Fruit fly (Drosophila melanogaster) whole organism, embryonic: ENCODE data around the gene Cyp4ac3.

Source experiments
- Adf1 ChIP-seq: fragments of 200-800 bp; sonication (Bioruptor generic); IDR thresholded peaks from 2 replicates; pipeline ENCODE4 v1.3.6; 2022; ENCODE audit warnings: missing biosample characterization, missing genetic modification characterization
- BEAF-32 ChIP-seq: fragments of 200-800 bp; sonication (Bioruptor generic); optimal IDR thresholded peaks from 3 replicates; lab custom pipeline; 2017; ENCODE audit warnings: missing biosample characterization, missing genetic modification characterization, mild to moderate bottlenecking, moderate library complexity, missing genetic modification reagents
- CG10654 ChIP-seq: fragments of 200-800 bp; sonication (Bioruptor generic); optimal IDR thresholded peaks from 2 replicates; lab custom pipeline; 2016; ENCODE audit warnings: missing biosample characterization, missing genetic modification characterization
- CG11504 ChIP-seq: fragments of 200-800 bp; sonication (Bioruptor generic); optimal IDR thresholded peaks from 3 replicates; lab custom pipeline; 2019; ENCODE audit warnings: missing biosample characterization, mild to moderate bottlenecking, missing genetic modification characterization, moderate library complexity
- CG13287 ChIP-seq: fragments of 200-800 bp; sonication (Bioruptor generic); IDR thresholded peaks from 2 replicates; pipeline ENCODE4 v1.3.6; 2022; ENCODE audit warnings: missing biosample characterization, missing genetic modification characterization; ENCODE audit not compliant: partially characterized antibody
- CG13296 ChIP-seq: fragments of 200-800 bp; sonication (Bioruptor generic); optimal IDR thresholded peaks from 3 replicates; lab custom pipeline; 2018; ENCODE audit warnings: missing biosample characterization, mild to moderate bottlenecking, missing genetic modification characterization
- CG17361 ChIP-seq: fragments of 200-800 bp; sonication (Bioruptor generic); IDR thresholded peaks from 3 replicates; pipeline ENCODE4 v1.3.6; 2022; ENCODE audit warnings: missing biosample characterization, missing genetic modification characterization
- CG18599 ChIP-seq: fragments of 200-800 bp; sonication (Bioruptor generic); optimal IDR thresholded peaks from 3 replicates; lab custom pipeline; 2017; ENCODE audit warnings: missing biosample characterization, missing genetic modification characterization, mild to moderate bottlenecking, moderate library complexity, missing genetic modification reagents
- CG2120 ChIP-seq: fragments of 200-800 bp; sonication (Bioruptor generic); optimal IDR thresholded peaks from 3 replicates; lab custom pipeline; 2016; ENCODE audit warnings: missing biosample characterization, missing genetic modification characterization
- CG2875 ChIP-seq: fragments of 200-800 bp; sonication (Bioruptor generic); optimal IDR thresholded peaks from 2 replicates; lab custom pipeline; 2017; ENCODE audit warnings: missing biosample characterization, mild to moderate bottlenecking, missing genetic modification characterization, missing genetic modification reagents
- CG31441 ChIP-seq: fragments of 200-800 bp; sonication (Bioruptor generic); IDR thresholded peaks from 2 replicates; pipeline ENCODE4 v1.3.6; 2022; ENCODE audit warnings: missing biosample characterization, missing genetic modification characterization
- CG32532 ChIP-seq: fragments of 200-800 bp; sonication (Bioruptor generic); IDR thresholded peaks from 2 replicates; pipeline ENCODE4 v1.3.6; 2022; ENCODE audit warnings: missing biosample characterization, missing genetic modification characterization
- CG33213 ChIP-seq: fragments of 200-800 bp; sonication (Bioruptor generic); optimal IDR thresholded peaks from 3 replicates; lab custom pipeline; 2016; ENCODE audit warnings: missing biosample characterization, missing genetic modification characterization
- CG34422 ChIP-seq: fragments of 200-800 bp; sonication (Bioruptor generic); IDR thresholded peaks from 3 replicates; pipeline ENCODE4 v1.3.6; 2022; ENCODE audit warnings: missing biosample characterization, missing genetic modification characterization
- CG3838 ChIP-seq: fragments of 200-800 bp; sonication (Bioruptor generic); optimal IDR thresholded peaks from 3 replicates; lab custom pipeline; 2016; ENCODE audit warnings: missing biosample characterization, missing genetic modification characterization
- CG3847 ChIP-seq: fragments of 200-800 bp; sonication (Bioruptor generic); IDR thresholded peaks from 2 replicates; pipeline ENCODE4 v1.3.6; 2022; ENCODE audit warnings: missing biosample characterization, missing genetic modification characterization
- CG4360 ChIP-seq: fragments of 200-800 bp; sonication (Bioruptor generic); IDR thresholded peaks from 2 replicates; pipeline ENCODE4 v1.3.6; 2022; ENCODE audit warnings: missing biosample characterization, missing genetic modification characterization
- CG6854 ChIP-seq: fragments of 200-800 bp; sonication (Bioruptor generic); optimal IDR thresholded peaks from 3 replicates; lab custom pipeline; 2017; ENCODE audit warnings: missing biosample characterization, mild to moderate bottlenecking, missing genetic modification characterization
- CG7372 ChIP-seq: fragments of 200-800 bp; sonication (Bioruptor generic); IDR thresholded peaks from 2 replicates; pipeline ENCODE4 v1.3.6; 2022; ENCODE audit warnings: missing biosample characterization, missing genetic modification characterization
- CG8388 ChIP-seq: fragments of 200-800 bp; sonication (Bioruptor generic); optimal IDR thresholded peaks from 2 replicates; lab custom pipeline; 2019; ENCODE audit warnings: missing biosample characterization, mild to moderate bottlenecking, missing genetic modification characterization, moderate library complexity
- CTCF ChIP-seq: fragments of 200-800 bp; sonication (Bioruptor generic); optimal IDR thresholded peaks from 2 replicates; lab custom pipeline; 2017; ENCODE audit warnings: missing biosample characterization, mild to moderate bottlenecking, missing genetic modification characterization, moderate library complexity
- CoRest ChIP-seq: fragments of 200-800 bp; sonication (Bioruptor generic); optimal IDR thresholded peaks from 3 replicates; lab custom pipeline; 2018; ENCODE audit warnings: missing biosample characterization, mild to moderate bottlenecking, missing genetic modification characterization, moderate library complexity
- D19A ChIP-seq: fragments of 200-800 bp; optimal IDR thresholded peaks from 3 replicates; lab custom pipeline; 2019; ENCODE audit warnings: missing biosample characterization, mild to moderate bottlenecking, missing genetic modification characterization, moderate library complexity
- HmgD ChIP-seq: fragments of 200-800 bp; sonication (Bioruptor generic); optimal IDR thresholded peaks from 3 replicates; lab custom pipeline; 2016; ENCODE audit warnings: missing biosample characterization, missing genetic modification characterization
- Med ChIP-seq: fragments of 200-800 bp; sonication (Bioruptor generic); peaks from one replicate; lab custom pipeline; 2016; ENCODE audit warnings: missing biosample characterization, missing genetic modification characterization, mild to moderate bottlenecking, inconsistent platforms, moderate library complexity
- Rx ChIP-seq: fragments of 200-800 bp; sonication (Bioruptor generic); IDR thresholded peaks from 2 replicates; pipeline ENCODE4 v1.3.6; 2022; ENCODE audit warnings: missing biosample characterization, missing genetic modification characterization
- Sry-β ChIP-seq: fragments of 200-800 bp; sonication (Bioruptor generic); optimal IDR thresholded peaks from 2 replicates; lab custom pipeline; 2018; ENCODE audit warnings: missing biosample characterization, mild to moderate bottlenecking, missing genetic modification characterization, moderate library complexity
- Trl ChIP-seq, 3 experiments: fragments of >200 bp in 2 of 3; fragments of 200-800 bp in 1 of 3; sonication (Bioruptor generic) in 1 of 3; optimal IDR thresholded peaks; 2 replicates in 1 of 3; 3 replicates in 2 of 3; lab custom pipeline; 2016 to 2017; ENCODE audit warnings: missing biosample characterization in 1 of 3, missing genetic modification characterization in 1 of 3
- Xbp1 ChIP-seq: fragments of 200-800 bp; sonication (Bioruptor generic); optimal IDR thresholded peaks from 3 replicates; lab custom pipeline; 2016; ENCODE audit warnings: missing biosample characterization, mild to moderate bottlenecking, missing genetic modification characterization
- ac ChIP-seq: fragments of 200-800 bp; sonication (Bioruptor generic); optimal IDR thresholded peaks from 3 replicates; lab custom pipeline; 2017; ENCODE audit warnings: missing biosample characterization, mild to moderate bottlenecking, missing genetic modification characterization
- br ChIP-seq: fragments of >200 bp; optimal IDR thresholded peaks from 2 replicates; lab custom pipeline; 2017
- crol ChIP-seq: fragments of 200-800 bp; sonication (Bioruptor generic); IDR thresholded peaks from 2 replicates; pipeline ENCODE4 v1.3.6; 2022; ENCODE audit warnings: missing biosample characterization, missing genetic modification characterization
- ems ChIP-seq: fragments of 200-800 bp; sonication (Bioruptor generic); optimal IDR thresholded peaks from 3 replicates; lab custom pipeline; 2016; ENCODE audit warnings: missing biosample characterization, missing genetic modification characterization
- h ChIP-seq: fragments of >200 bp; optimal IDR thresholded peaks from 2 replicates; lab custom pipeline; 2017
- kni ChIP-seq: fragments of 200-800 bp; sonication (Bioruptor generic); optimal IDR thresholded peaks from 3 replicates; lab custom pipeline; 2017; ENCODE audit warnings: mild to moderate bottlenecking, missing biosample characterization, missing genetic modification reagents, missing genetic modification characterization
- nom ChIP-seq: fragments of 200-800 bp; sonication (Bioruptor generic); optimal IDR thresholded peaks from 2 replicates; lab custom pipeline; 2017; ENCODE audit warnings: missing biosample characterization, missing genetic modification characterization, mild to moderate bottlenecking, moderate library complexity, missing genetic modification reagents
- oc ChIP-seq: fragments of 200-800 bp; sonication (Bioruptor generic); optimal IDR thresholded peaks from 2 replicates; lab custom pipeline; 2018; ENCODE audit warnings: missing biosample characterization, mild to moderate bottlenecking, missing genetic modification characterization, moderate library complexity
- otp ChIP-seq: fragments of 200-800 bp; sonication (Bioruptor generic); IDR thresholded peaks from 3 replicates; pipeline ENCODE4, ENCODE4 v1.3.6; 2022; ENCODE audit warnings: missing biosample characterization, missing genetic modification characterization
- sens ChIP-seq: fragments of 200-800 bp; sonication (Bioruptor generic); peaks from one replicate; lab custom pipeline; 2016; ENCODE audit warnings: missing biosample characterization, missing genetic modification characterization
- shn ChIP-seq: fragments of 200-800 bp; sonication (Bioruptor generic); optimal IDR thresholded peaks from 3 replicates; lab custom pipeline; 2016; ENCODE audit warnings: missing biosample characterization, missing genetic modification characterization
- slp2 ChIP-seq: fragments of 200-800 bp; sonication (Bioruptor generic); optimal IDR thresholded peaks from 2 replicates; lab custom pipeline; 2016; ENCODE audit warnings: missing biosample characterization, missing genetic modification characterization
- sna ChIP-seq: fragments of 200-800 bp; sonication (Bioruptor generic); IDR thresholded peaks from 2 replicates; pipeline ENCODE4 v1.3.6; 2022; ENCODE audit warnings: missing biosample characterization, missing genetic modification characterization; ENCODE audit not compliant: partially characterized antibody
- sqz ChIP-seq: fragments of 200-800 bp; sonication (Bioruptor generic); optimal IDR thresholded peaks from 3 replicates; lab custom pipeline; 2018; ENCODE audit warnings: missing biosample characterization, mild to moderate bottlenecking, missing genetic modification characterization
- tgo ChIP-seq: fragments of 200-800 bp; sonication (Bioruptor generic); IDR thresholded peaks from 3 replicates; pipeline ENCODE4 v1.3.6; 2022; ENCODE audit warnings: missing biosample characterization, missing genetic modification characterization
- trem ChIP-seq: fragments of 200-800 bp; optimal IDR thresholded peaks from 3 replicates; lab custom pipeline; 2019; ENCODE audit warnings: missing biosample characterization, mild to moderate bottlenecking, missing genetic modification characterization, moderate library complexity
- twi ChIP-seq: fragments of 200-800 bp; optimal IDR thresholded peaks from 2 replicates; lab custom pipeline; 2019; ENCODE audit warnings: missing biosample characterization, mild to moderate bottlenecking, missing genetic modification characterization, moderate library complexity
- unpg ChIP-seq: fragments of 200-800 bp; sonication (Bioruptor generic); optimal IDR thresholded peaks from 3 replicates; lab custom pipeline; 2018; ENCODE audit warnings: missing biosample characterization, mild to moderate bottlenecking, missing genetic modification characterization, moderate library complexity
- zfh1 ChIP-seq: fragments of 200-800 bp; sonication (Bioruptor generic); IDR thresholded peaks from 3 replicates; pipeline ENCODE4 v1.3.6; 2022; ENCODE audit warnings: missing biosample characterization, missing genetic modification characterization

Gene Cyp4ac3

DNA sequence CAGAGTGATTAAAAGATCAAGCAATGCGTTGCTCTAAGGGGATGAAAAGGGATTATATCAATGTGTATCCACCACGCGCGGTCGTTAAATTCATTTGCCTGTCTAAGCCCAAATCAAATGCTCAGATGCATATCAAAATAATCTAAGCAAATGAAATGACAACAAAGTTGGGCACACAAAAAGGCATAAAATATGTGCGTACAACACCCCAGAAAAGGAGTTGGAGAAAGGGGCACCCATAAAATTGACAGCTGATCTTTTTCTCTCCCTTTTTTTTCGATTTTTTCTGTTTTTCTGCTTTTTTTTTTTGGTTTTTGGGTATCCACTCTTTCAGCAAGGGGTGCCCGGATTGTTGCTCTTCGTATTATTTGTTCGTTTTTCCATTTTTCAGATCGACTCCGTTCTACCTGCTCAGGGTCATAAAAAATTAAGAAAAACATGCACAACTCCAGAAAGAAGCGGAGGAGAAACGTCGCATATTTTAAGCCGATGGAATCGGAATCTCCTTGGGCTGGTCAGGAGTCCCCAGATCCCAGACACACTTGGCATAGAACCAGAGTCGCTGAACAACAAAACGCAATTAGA is 33.5 kb upstream of the Cyp4ac3 start (continued):
- TF ChIP-seq CG2120 (GFP tag; lab: Kevin White, UChicago) (no peak), unpg (GFP tag; lab: Kevin White, UChicago) (no peak), ac (peak; percentile 60), CG10654 (GFP tag; lab: Kevin White, UChicago) (no peak), sens (GFP tag; lab: Kevin White, UChicago) (peak; percentile 7), CG3838 (GFP tag; lab: Kevin White, UChicago) (no peak), Trl (optimal IDR thresholded peaks at IDR 0.05; lab: Kevin White, UChicago) (no peak), Trl (GFP tag; optimal IDR thresholded peaks at IDR 0.05; lab: Kevin White, UChicago) (no peak), kni (GFP tag; lab: Kevin White, UChicago) (peak; percentile 79), twi (tag; lab: Kevin White, UChicago) (peak; percentile 30), oc (tag; lab: Kevin White, UChicago) (peak; percentile 69), Adf1 (GFP tag; lab: Robert Waterston, UW) (no peak)

- TF ChIP-seq CG4360 (GFP tag; lab: Robert Waterston, UW) (peak; percentile 91), HmgD (GFP tag; lab: Kevin White, UChicago) (no peak), otp (GFP tag; lab: Robert Waterston, UW) (0 out of 3 replicates have a peak, but pooled peaks have one; percentile 6), zfh1 (GFP tag; lab: Robert Waterston, UW) (no peak), Sry-β (no peak), Med (GFP tag; lab: Kevin White, UChicago) (peak; percentile 59), nom (GFP tag; lab: Kevin White, UChicago) (peak; percentile 74), CG3847 (GFP tag; lab: Robert Waterston, UW) (no peak), crol (GFP tag; lab: Robert Waterston, UW) (peak; percentile 52), D19A (peak; percentile 19), BEAF-32 (GFP tag; lab: Kevin White, UChicago) (no peak)
- TF ChIP-seq, all 482 proteins: peak for 6
These were observed 31.9 kb upstream of the Cyp4ac3 start for dm6 chr2L:5236346-5236809.

DNA sequence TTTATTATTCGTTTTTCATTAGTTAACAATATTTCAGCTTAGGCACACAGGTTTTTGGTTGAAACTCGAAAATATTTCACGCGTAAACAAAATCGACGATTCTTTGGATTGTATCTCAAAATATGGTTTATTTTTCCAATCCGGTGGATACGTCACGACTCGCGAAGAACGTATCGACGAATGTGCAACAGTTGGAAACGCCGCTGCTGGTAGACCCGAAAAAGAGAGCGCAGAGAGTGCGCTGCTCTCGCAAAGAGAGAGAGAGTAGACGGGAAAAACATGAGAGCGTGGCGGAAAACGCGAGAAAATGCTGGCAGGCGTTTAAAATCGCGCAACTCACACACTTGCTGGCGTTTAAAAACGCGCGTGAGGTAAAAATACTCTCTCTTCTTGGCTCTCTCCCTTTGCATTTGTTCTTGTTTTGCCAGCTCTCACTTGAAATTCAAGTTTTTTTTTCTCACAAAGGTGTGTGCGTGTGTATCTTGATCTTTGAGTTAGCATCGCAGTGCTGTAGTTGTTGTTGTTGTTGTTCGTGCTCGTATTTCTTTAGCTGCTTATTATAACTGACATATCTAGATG is 31.0 kb upstream of the Cyp4ac3 start:
- TF ChIP-seq CG31441 (GFP tag; lab: Robert Waterston, UW) = no peak
- TF ChIP-seq sna (GFP tag; lab: Robert Waterston, UW) = peak; percentile 69
- no peak for TF ChIP-seq Rx
- TF ChIP-seq CG11504 (tag; lab: Kevin White, UChicago) = peak; percentile 47
- peak; percentile 11 for TF ChIP-seq ems
- TF ChIP-seq Xbp1 (GFP tag; lab: Kevin White, UChicago) = no peak
- TF ChIP-seq slp2 = no peak
- TF ChIP-seq CG13287 = peak; percentile 76
- no peak for TF ChIP-seq CG33213 (GFP tag; lab: Kevin White, UChicago)
- peak; percentile 6 for TF ChIP-seq CG8388 (GFP tag; lab: Kevin White, UChicago)
- no peak for TF ChIP-seq tgo (GFP tag; lab: Robert Waterston, UW)
- no peak for TF ChIP-seq shn (GFP tag; lab: Kevin White, UChicago)
- no peak for TF ChIP-seq CG17361
- TF ChIP-seq CG6854 (GFP tag; lab: Kevin White, UChicago) = peak; percentile 26
- no peak for TF ChIP-seq CG2120 (GFP tag; lab: Kevin White, UChicago)
- peak; percentile 4 for TF ChIP-seq trem (tag; lab: Kevin White, UChicago)
- no peak for TF ChIP-seq CG18599 (GFP tag; lab: Kevin White, UChicago)
- peak; percentile 36; the same call in 1 of the 3 replicates for TF ChIP-seq CG34422 (GFP tag; lab: Robert Waterston, UW)
- TF ChIP-seq CG7372 (GFP tag; lab: Robert Waterston, UW) = no peak
- TF ChIP-seq CTCF (GFP tag; lab: Kevin White, UChicago) = no peak
- TF ChIP-seq h (lab: Kevin White, UChicago) = no peak
- no peak for TF ChIP-seq CG2875
- TF ChIP-seq CG32532 = peak; percentile 73; the same call in 1 of the 2 replicates
- TF ChIP-seq CG13296 (GFP tag; lab: Kevin White, UChicago) = no peak
- no peak for TF ChIP-seq CoRest (tag; lab: Kevin White, UChicago)
- peak; percentile 99 for TF ChIP-seq sqz
- TF ChIP-seq br (lab: Kevin White, UChicago) = no peak
